Fruit fly (Drosophila melanogaster) whole organism, pupa: ENCODE measurements around the gene S-Lap2.

Source experiments
- CG12605 ChIP-seq: fragments of 200-800 bp; sonication (Bioruptor generic); IDR thresholded peaks from 2 replicates; pipeline ENCODE4 v1.3.6; 2022; ENCODE audit warnings: missing biosample characterization, missing genetic modification characterization
- CG15710 ChIP-seq: fragments of 200-800 bp; sonication (Bioruptor generic); optimal IDR thresholded peaks from 2 replicates; lab custom pipeline; 2018; ENCODE audit warnings: missing biosample characterization, mild to moderate bottlenecking, missing genetic modification characterization, moderate library complexity
- CG17806 ChIP-seq: fragments of 200-800 bp; sonication (Bioruptor generic); optimal IDR thresholded peaks from 2 replicates; lab custom pipeline; 2018; ENCODE audit warnings: missing biosample characterization, mild to moderate bottlenecking, missing genetic modification characterization, moderate library complexity
- D1 ChIP-seq: fragments of 200-800 bp; sonication (Bioruptor generic); optimal IDR thresholded peaks from 2 replicates; lab custom pipeline; 2018; ENCODE audit warnings: missing biosample characterization, mild to moderate bottlenecking, missing genetic modification characterization, moderate library complexity
- rn ChIP-seq: fragments of 200-800 bp; sonication (Bioruptor generic); IDR thresholded peaks from 2 replicates; pipeline ENCODE4 v1.3.6; 2022; ENCODE audit warnings: missing biosample characterization, missing genetic modification characterization

- peak; percentile 91 for TF ChIP-seq CG17806 (tag; lab: Kevin White, UChicago)
- TF ChIP-seq D1 (tag; lab: Kevin White, UChicago): peak; percentile 82
- peak; percentile 93 for TF ChIP-seq CG15710 (tag; lab: Kevin White, UChicago)
- peak; percentile 63 for TF ChIP-seq CG12605 (GFP tag; lab: Robert Waterston, UW)
- TF ChIP-seq rn (GFP tag; lab: Robert Waterston, UW): peak; percentile 65; the same call in 1 of the 2 replicates
Observed at dm6 chr3L:8667809-8668593, 48.3 kb downstream of the S-Lap2 start.
